Fruit fly (Drosophila melanogaster): Measurements from ENCODE around the gene CG5611.

The CG5611 gene

DNA sequence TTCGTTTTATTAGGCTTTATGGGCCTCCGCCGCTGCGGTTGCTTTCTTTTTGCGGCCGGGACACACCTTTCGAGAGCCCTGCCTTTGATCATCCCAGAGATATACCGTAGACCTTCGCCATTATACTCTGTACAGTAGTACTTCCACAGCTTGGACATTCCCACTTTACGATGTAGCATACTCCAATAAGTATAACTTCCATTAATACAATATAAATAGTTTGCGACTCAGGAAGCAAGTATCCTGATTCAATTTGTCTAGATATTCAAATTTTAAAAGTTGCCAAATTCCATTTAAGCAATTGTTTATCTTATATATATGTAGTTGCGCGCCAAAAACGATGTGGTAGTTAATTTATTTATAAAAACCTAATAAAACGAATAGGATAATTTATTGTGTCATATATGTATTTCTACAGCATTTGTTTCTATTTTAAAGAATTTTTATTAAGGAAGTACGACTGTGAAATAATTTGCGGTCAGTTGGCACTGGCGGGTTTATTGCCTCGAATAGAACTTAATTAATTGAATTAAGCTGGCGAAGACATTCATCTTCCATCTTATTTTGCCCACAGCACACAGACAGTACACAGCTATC is 1.5 kb upstream of the CG5611 start:
- TF ChIP-seq CG10348 (GFP tag; IDR thresholded peaks at IDR 0.05): no peak
- peak; percentile 22 for TF ChIP-seq CG8159 (tag; optimal IDR thresholded peaks at IDR 0.05)
- no peak for TF ChIP-seq Snoo (tag; optimal IDR thresholded peaks at IDR 0.05)
- peak; percentile 0 for TF ChIP-seq CG15710 (tag; optimal IDR thresholded peaks at IDR 0.05)

- TF ChIP-seq fd96Ca (GFP tag; IDR thresholded peaks at IDR 0.05): no peak
- no peak for TF ChIP-seq CG10348 (GFP tag; IDR thresholded peaks at IDR 0.05)
- TF ChIP-seq CG8159 (tag; optimal IDR thresholded peaks at IDR 0.05): no peak
Observed at dm6 chr3R:27636720-27637119, 860 bp upstream of the CG5611 start.

dm6 chr3R:27625911-27626310 is 9.9 kb downstream of the CG5611 start, which contains the start of gene CG5612:
Gene CG5612, minus strand, starts transcription at chr3R:27626011.
- no peak for TF ChIP-seq Ets98B (GFP tag; IDR thresholded peaks at IDR 0.05)
- TF ChIP-seq CG13204 (GFP tag; optimal IDR thresholded peaks at IDR 0.05): no peak
- TF ChIP-seq gl (tag; optimal IDR thresholded peaks at IDR 0.05): no peak
- TF ChIP-seq CG4496 (GFP tag; IDR thresholded peaks at IDR 0.05): no peak
- no peak for TF ChIP-seq D1 (tag; optimal IDR thresholded peaks at IDR 0.05)
- no peak for TF ChIP-seq CG12605 (GFP tag; IDR thresholded peaks at IDR 0.05)
- no peak for TF ChIP-seq CG10348 (GFP tag; IDR thresholded peaks at IDR 0.05)
- TF ChIP-seq EcR (GFP tag; optimal IDR thresholded peaks at IDR 0.05): no peak
- TF ChIP-seq CG8159 (tag; optimal IDR thresholded peaks at IDR 0.05): no peak
- no peak for TF ChIP-seq CG8301 (tag; optimal IDR thresholded peaks at IDR 0.05)
- no peak for TF ChIP-seq CG14655 (GFP tag; optimal IDR thresholded peaks at IDR 0.05)
- no peak for TF ChIP-seq Pif1B (GFP tag; optimal IDR thresholded peaks at IDR 0.05)
- TF ChIP-seq fd96Ca (GFP tag; IDR thresholded peaks at IDR 0.05): no peak
- no peak for TF ChIP-seq CG32121 (GFP tag; IDR thresholded peaks at IDR 0.05)
- TF ChIP-seq CG34367 (tag; optimal IDR thresholded peaks at IDR 0.05): no peak
- no peak for TF ChIP-seq CG15710 (tag; optimal IDR thresholded peaks at IDR 0.05)
- TF ChIP-seq Pif1A (GFP tag; optimal IDR thresholded peaks at IDR 0.05): no peak
- no peak for TF ChIP-seq CG17806 (tag; optimal IDR thresholded peaks at IDR 0.05)
- no peak for TF ChIP-seq Snoo (tag; optimal IDR thresholded peaks at IDR 0.05)

- TF ChIP-seq EcR (GFP tag; optimal IDR thresholded peaks at IDR 0.05): no peak
- TF ChIP-seq fd96Ca (GFP tag; IDR thresholded peaks at IDR 0.05): no peak
- no peak for TF ChIP-seq CG8159 (tag; optimal IDR thresholded peaks at IDR 0.05)
- TF ChIP-seq CG9948 (tag; optimal IDR thresholded peaks at IDR 0.05): no peak
- no peak for TF ChIP-seq CG4496 (GFP tag; IDR thresholded peaks at IDR 0.05)
- no peak for TF ChIP-seq Ets98B (GFP tag; IDR thresholded peaks at IDR 0.05)
- TF ChIP-seq CG15710 (tag; optimal IDR thresholded peaks at IDR 0.05): no peak
- TF ChIP-seq CG14655 (GFP tag; optimal IDR thresholded peaks at IDR 0.05): no peak
- TF ChIP-seq CG12605 (GFP tag; IDR thresholded peaks at IDR 0.05): no peak
- no peak for TF ChIP-seq CG13204 (GFP tag; optimal IDR thresholded peaks at IDR 0.05)
- no peak for TF ChIP-seq gl (tag; optimal IDR thresholded peaks at IDR 0.05)
- no peak for TF ChIP-seq CG34367 (tag; optimal IDR thresholded peaks at IDR 0.05)
- TF ChIP-seq CG32121 (GFP tag; IDR thresholded peaks at IDR 0.05): no peak
- TF ChIP-seq Pif1B (GFP tag; optimal IDR thresholded peaks at IDR 0.05): no peak
- TF ChIP-seq CG17806 (tag; optimal IDR thresholded peaks at IDR 0.05): no peak
Observed at dm6 chr3R:27622993-27623392, 12.9 kb downstream of the CG5611 start.

dm6 chr3R:27621861-27622260 is 14.0 kb downstream of the CG5611 start:
- no peak for TF ChIP-seq CG9948 (tag; optimal IDR thresholded peaks at IDR 0.05)
- no peak for TF ChIP-seq CG12605 (GFP tag; IDR thresholded peaks at IDR 0.05)
- TF ChIP-seq gl (tag; optimal IDR thresholded peaks at IDR 0.05): no peak
- TF ChIP-seq Pif1A (GFP tag; optimal IDR thresholded peaks at IDR 0.05): no peak
- TF ChIP-seq Ets98B (GFP tag; IDR thresholded peaks at IDR 0.05): no peak
- TF ChIP-seq CG14655 (GFP tag; optimal IDR thresholded peaks at IDR 0.05): peak; percentile 4
- TF ChIP-seq Pif1B (GFP tag; optimal IDR thresholded peaks at IDR 0.05): no peak
- TF ChIP-seq CG15710 (tag; optimal IDR thresholded peaks at IDR 0.05): peak; percentile 31
- no peak for TF ChIP-seq CG8301 (tag; optimal IDR thresholded peaks at IDR 0.05)
- TF ChIP-seq CG4496 (GFP tag; IDR thresholded peaks at IDR 0.05): no peak
- no peak for TF ChIP-seq CG10348 (GFP tag; IDR thresholded peaks at IDR 0.05)
- TF ChIP-seq D1 (tag; optimal IDR thresholded peaks at IDR 0.05): no peak
- no peak for TF ChIP-seq EcR (GFP tag; optimal IDR thresholded peaks at IDR 0.05)
- TF ChIP-seq CG8159 (tag; optimal IDR thresholded peaks at IDR 0.05): peak; percentile 42

dm6 chr3R:27616493-27616892 is 19.4 kb downstream of the CG5611 start:
- no peak for TF ChIP-seq CG12605 (GFP tag; IDR thresholded peaks at IDR 0.05)
- no peak for TF ChIP-seq Ets98B (GFP tag; IDR thresholded peaks at IDR 0.05)
- TF ChIP-seq CG10348 (GFP tag; IDR thresholded peaks at IDR 0.05): no peak
- no peak for TF ChIP-seq EcR (GFP tag; optimal IDR thresholded peaks at IDR 0.05)
- no peak for TF ChIP-seq rn (GFP tag; IDR thresholded peaks at IDR 0.05)
- no peak for TF ChIP-seq CG8159 (tag; optimal IDR thresholded peaks at IDR 0.05)
- TF ChIP-seq CG32121 (GFP tag; IDR thresholded peaks at IDR 0.05): no peak
- no peak for TF ChIP-seq CG14655 (GFP tag; optimal IDR thresholded peaks at IDR 0.05)
- TF ChIP-seq fd96Ca (GFP tag; IDR thresholded peaks at IDR 0.05): no peak
- TF ChIP-seq Pif1B (GFP tag; optimal IDR thresholded peaks at IDR 0.05): no peak
- no peak for TF ChIP-seq CG17806 (tag; optimal IDR thresholded peaks at IDR 0.05)
- no peak for TF ChIP-seq CG15710 (tag; optimal IDR thresholded peaks at IDR 0.05)
- TF ChIP-seq CG13204 (GFP tag; optimal IDR thresholded peaks at IDR 0.05): no peak
- TF ChIP-seq CG9948 (tag; optimal IDR thresholded peaks at IDR 0.05): no peak

Data from whole organism, pupa.